Worm (Caenorhabditis elegans): ENCODE measurements around the gene T26A5.6.
A peak's percentile ranks its signal among the peaks of the same experiment; 100 is the strongest.

T26A5.6 gene

ce11 chrIII:6444335-6444734, 6.2 kb downstream of the T26A5.6 start, which contains the start of gene C05D11.13 (continued):
- TF ChIP-seq zfp-3 (GFP tag; conservative IDR thresholded peaks at IDR 0.05), result no peak
- TF ChIP-seq F10B5.3 (tag; optimal IDR thresholded peaks at IDR 0.05), result peak; percentile 31
- TF ChIP-seq ZK546.5 (tag; optimal IDR thresholded peaks at IDR 0.05), result no peak
- TF ChIP-seq nhr-111 (GFP tag; optimal IDR thresholded peaks at IDR 0.05), result no peak
- peak; percentile 58 for TF ChIP-seq lin-38 (GFP tag; IDR thresholded peaks at IDR 0.05)
- TF ChIP-seq saeg-2 (GFP tag; IDR thresholded peaks at IDR 0.05), result no peak
- no peak for TF ChIP-seq F49E8.2 (tag; optimal IDR thresholded peaks at IDR 0.05; ENCODE audit: borderline replicate concordance)
- TF ChIP-seq dpl-1 (GFP tag; optimal IDR thresholded peaks at IDR 0.05), result peak; percentile 12
- TF ChIP-seq tag-97 (GFP tag; IDR thresholded peaks at IDR 0.05), result no peak

- TF ChIP-seq unc-130 (GFP tag; optimal IDR thresholded peaks at IDR 0.05) (peak; percentile 62), daf-16 (GFP tag; optimal IDR thresholded peaks at IDR 0.05) (no peak), daf-16 (tag; optimal IDR thresholded peaks at IDR 0.05) (peak; percentile 74), ama-1 (optimal IDR thresholded peaks at IDR 0.05) (peak; percentile 40), mep-1 (tag; optimal IDR thresholded peaks at IDR 0.05) (peak; percentile 7), nhr-28 (tag; optimal IDR thresholded peaks at IDR 0.05) (peak; percentile 24), ceh-28 (tag; optimal IDR thresholded peaks at IDR 0.05) (no peak), snpc-1.2 (GFP tag; IDR thresholded peaks at IDR 0.05) (0 out of 2 replicates have a peak, but pooled peaks have one; percentile 34), snpc-4 (tag; optimal IDR thresholded peaks at IDR 0.05) (no peak), lir-3 (tag; optimal IDR thresholded peaks at IDR 0.05) (no peak), hif-1 (tag; optimal IDR thresholded peaks at IDR 0.05) (peak in 1 of 2 experiments; percentile 6), lin-29 (GFP tag; IDR thresholded peaks at IDR 0.05) (no peak), Y48G9A.11 (GFP tag; IDR thresholded peaks at IDR 0.05) (peak; percentile 58; the same call in 1 of the 2 replicates), Y105C5A.15 (GFP tag; IDR thresholded peaks at IDR 0.05) (no peak), pqm-1 (tag; optimal IDR thresholded peaks at IDR 0.05) (peak; percentile 81), hlh-11 (tag; optimal IDR thresholded peaks at IDR 0.05) (peak; percentile 5), lin-39 (tag; optimal IDR thresholded peaks at IDR 0.05) (no peak), hmg-1.1 (GFP tag; IDR thresholded peaks at IDR 0.05) (0 out of 2 replicates have a peak, but pooled peaks have one; percentile 20), ceh-82 (tag; optimal IDR thresholded peaks at IDR 0.05) (no peak), dpl-1 (GFP tag; optimal IDR thresholded peaks at IDR 0.05) (peak; percentile 65), sdz-12 (GFP tag; optimal IDR thresholded peaks at IDR 0.05) (no peak), ceh-32 (tag; optimal IDR thresholded peaks at IDR 0.05; ENCODE audit: poor library complexity) (no peak), mdl-1 (tag; optimal IDR thresholded peaks at IDR 0.05) (no peak), lin-1 (GFP tag; IDR thresholded peaks at IDR 0.05) (peak; percentile 10; the same call in 1 of the 2 replicates), nhr-11 (tag; optimal IDR thresholded peaks at IDR 0.05) (no peak), dve-1 (tag; optimal IDR thresholded peaks at IDR 0.05; ENCODE audit: insufficient read depth) (peak; percentile 76), R02D3.7 (tag; optimal IDR thresholded peaks at IDR 0.05) (no peak), dmd-6 (GFP tag; IDR thresholded peaks at IDR 0.05) (peak; percentile 31), lin-38 (GFP tag; IDR thresholded peaks at IDR 0.05) (peak; percentile 58), lsy-2 (tag; optimal IDR thresholded peaks at IDR 0.05) (peak in 1 of 2 experiments; percentile 43)
Observed at ce11 chrIII:6442305-6443125, 8.0 kb downstream of the T26A5.6 start, which contains the start of gene mel-32. Gene mel-32, minus strand, starts transcription at chrIII:6443000.

- TF ChIP-seq pha-4 (GFP tag; IDR thresholded peaks at IDR 0.05), result 0 out of 2 replicates have a peak, but pooled peaks have one; percentile 47
- TF ChIP-seq pha-4 (tag; optimal IDR thresholded peaks at IDR 0.05), result no peak
- peak; percentile 35 for TF ChIP-seq ama-1 (optimal IDR thresholded peaks at IDR 0.05)
- no peak for TF ChIP-seq nhr-76 (tag; optimal IDR thresholded peaks at IDR 0.05)
- TF ChIP-seq lin-15B (tag; optimal IDR thresholded peaks at IDR 0.05), result no peak
- TF ChIP-seq sdz-12 (GFP tag; optimal IDR thresholded peaks at IDR 0.05), result no peak
- TF ChIP-seq lin-38 (GFP tag; IDR thresholded peaks at IDR 0.05), result peak; percentile 47; the same call in 1 of the 2 replicates
Observed at ce11 chrIII:6439854-6440253, 10.6 kb downstream of the T26A5.6 start.

Data from whole organism, L4 larva.